Worm (Caenorhabditis elegans): ENCODE measurements around the gene C18D11.10.
"Not testable (repeated sequence)": the region's sequence is repeated elsewhere in the genome, so short reads cannot be mapped to it uniquely, and the experiment has no call there.

C18D11.10 gene

DNA sequence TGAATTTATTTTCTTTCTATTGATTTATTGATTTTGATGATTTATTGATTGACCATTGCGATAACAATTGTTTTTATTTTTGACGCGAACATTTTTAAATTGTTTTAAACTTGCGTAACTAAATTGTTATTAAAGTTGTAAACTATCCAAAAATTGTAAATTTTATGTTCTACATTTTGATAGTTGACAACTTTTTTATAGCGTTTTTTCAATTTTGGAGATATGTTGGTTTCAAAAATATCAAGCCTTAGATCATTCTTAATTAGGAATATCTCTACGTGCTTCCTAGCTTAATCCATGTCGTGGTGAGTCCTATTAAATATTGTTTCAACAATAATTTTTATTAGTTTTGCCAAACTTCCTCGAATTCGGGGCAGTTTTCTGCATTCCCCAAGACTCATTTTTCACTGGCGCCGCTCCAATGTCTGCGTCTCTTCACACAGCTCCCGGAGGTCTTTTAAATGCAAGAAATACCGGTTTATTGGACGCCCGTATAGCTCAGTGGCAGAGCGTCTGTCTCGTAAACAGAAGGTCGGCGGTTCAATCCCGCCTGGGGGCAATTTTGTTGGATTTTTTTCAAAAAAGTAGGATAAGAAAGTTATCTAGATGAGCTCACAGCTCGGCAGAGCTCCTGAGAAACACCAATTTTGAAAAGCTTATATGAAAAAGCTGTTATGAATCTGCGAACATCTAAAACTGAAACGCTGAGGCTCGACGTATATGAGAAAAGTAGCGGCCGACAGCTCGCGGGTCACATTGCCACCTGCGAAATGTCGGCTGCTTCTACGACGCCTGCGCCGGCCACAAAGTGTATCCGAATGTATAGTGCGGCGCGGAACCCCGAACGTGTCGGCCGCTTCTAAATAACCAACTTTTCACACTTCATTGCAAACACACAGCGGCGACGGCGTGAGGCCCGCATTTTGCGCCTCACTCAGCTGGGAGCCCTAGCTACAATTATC lies 14.9 kb upstream of the C18D11.10 start, which contains the start of gene C24H11.2 (continued):
- peak; percentile 71 for TF ChIP-seq athp-1 (tag; optimal IDR thresholded peaks at IDR 0.05)
- peak; percentile 66 for TF ChIP-seq die-1 (tag; optimal IDR thresholded peaks at IDR 0.05)
- peak; percentile 68 for TF ChIP-seq ztf-22 (GFP tag; optimal IDR thresholded peaks at IDR 0.05)
- peak; percentile 34; the same call in 1 of the 2 replicates for TF ChIP-seq ceh-100 (GFP tag; IDR thresholded peaks at IDR 0.05)
- TF ChIP-seq nhr-90 (tag; optimal IDR thresholded peaks at IDR 0.05), result peak; percentile 64
- peak; percentile 80 for TF ChIP-seq dox-1 (GFP tag; IDR thresholded peaks at IDR 0.05)
- peak; percentile 32; the same call in 1 of the 2 replicates for TF ChIP-seq ekl-4 (GFP tag; IDR thresholded peaks at IDR 0.05)
- peak; percentile 16 for TF ChIP-seq him-1 (tag; optimal IDR thresholded peaks at IDR 0.05)
- TF ChIP-seq hmg-20 (GFP tag; IDR thresholded peaks at IDR 0.05), result peak; percentile 74; the same call in 1 of the 2 replicates
- TF ChIP-seq B0035.1 (tag; optimal IDR thresholded peaks at IDR 0.05), result peak; percentile 53
- TF ChIP-seq egl-44 (GFP tag; IDR thresholded peaks at IDR 0.05), result peak; percentile 82; the same call in 1 of the 2 replicates
- peak; percentile 51 for TF ChIP-seq lin-54 (GFP tag; optimal IDR thresholded peaks at IDR 0.05)
- peak; percentile 56 for TF ChIP-seq K12H6.12 (tag; optimal IDR thresholded peaks at IDR 0.05)
- peak; percentile 32 for TF ChIP-seq snpc-1.1 (tag; optimal IDR thresholded peaks at IDR 0.05; ENCODE audit: insufficient read depth)
- peak; percentile 42 for TF ChIP-seq ccch-3 (GFP tag; optimal IDR thresholded peaks at IDR 0.05)
- peak; percentile 3 for TF ChIP-seq mes-4 (tag; optimal IDR thresholded peaks at IDR 0.05)
- peak; percentile 76 for TF ChIP-seq nfyb-1 (GFP tag; IDR thresholded peaks at IDR 0.05)
- peak; percentile 61; the same call in 1 of the 2 replicates for TF ChIP-seq rcor-1 (GFP tag; IDR thresholded peaks at IDR 0.05)
- TF ChIP-seq T07F8.4 (tag; optimal IDR thresholded peaks at IDR 0.05), result peak; percentile 28
- TF ChIP-seq rpc-1 (optimal IDR thresholded peaks at IDR 0.05), result peak; percentile 69
- peak; percentile 71 for TF ChIP-seq rpc-1 (tag; optimal IDR thresholded peaks at IDR 0.05)
- peak; percentile 55 for TF ChIP-seq F52B5.7 (tag; optimal IDR thresholded peaks at IDR 0.05)
- peak; percentile 31 for TF ChIP-seq F22D6.2 (tag; optimal IDR thresholded peaks at IDR 0.05)
- peak; percentile 46 for TF ChIP-seq ceh-27 (GFP tag; optimal IDR thresholded peaks at IDR 0.05)
- TF ChIP-seq madf-3 (GFP tag; IDR thresholded peaks at IDR 0.05), result 0 out of 2 replicates have a peak, but pooled peaks have one; percentile 18
- TF ChIP-seq bed-2 (GFP tag; IDR thresholded peaks at IDR 0.05), result 0 out of 2 replicates have a peak, but pooled peaks have one; percentile 17
- peak; percentile 59 for TF ChIP-seq attf-5 (GFP tag; optimal IDR thresholded peaks at IDR 0.05)
- not testable (repeated sequence) for TF ChIP-seq ama-1 (optimal IDR thresholded peaks at IDR 0.05)
- peak in 1 of 2 experiments; percentile 60 for TF ChIP-seq ama-1 (GFP tag; optimal IDR thresholded peaks at IDR 0.05)
- peak; percentile 80 for TF ChIP-seq zim-3 (tag; optimal IDR thresholded peaks at IDR 0.05)
- TF ChIP-seq zfh-2 (GFP tag; conservative IDR thresholded peaks at IDR 0.05), result peak; percentile 83
- TF ChIP-seq hmg-1.2 (GFP tag; IDR thresholded peaks at IDR 0.05), result peak; percentile 74
- TF ChIP-seq lin-35 (GFP tag; optimal IDR thresholded peaks at IDR 0.05), result peak in 1 of 3 experiments; percentile 35
- TF ChIP-seq Y67H2A.10 (GFP tag; conservative IDR thresholded peaks at IDR 0.05), result 0 out of 2 replicates have a peak, but pooled peaks have one; percentile 12
- peak; percentile 73 for TF ChIP-seq repo-1 (tag; optimal IDR thresholded peaks at IDR 0.05)
- TF ChIP-seq nhr-179 (tag; optimal IDR thresholded peaks at IDR 0.05), result peak; percentile 23
- TF ChIP-seq mxl-1 (tag; optimal IDR thresholded peaks at IDR 0.05), result peak; percentile 50
- TF ChIP-seq lin-26 (GFP tag; IDR thresholded peaks at IDR 0.05), result peak; percentile 91
- TF ChIP-seq pbrm-1 (GFP tag; IDR thresholded peaks at IDR 0.05), result peak; percentile 47; the same call in 1 of the 2 replicates
